Fruit fly (Drosophila melanogaster): ENCODE results near the gene Acp76A.

DNA sequence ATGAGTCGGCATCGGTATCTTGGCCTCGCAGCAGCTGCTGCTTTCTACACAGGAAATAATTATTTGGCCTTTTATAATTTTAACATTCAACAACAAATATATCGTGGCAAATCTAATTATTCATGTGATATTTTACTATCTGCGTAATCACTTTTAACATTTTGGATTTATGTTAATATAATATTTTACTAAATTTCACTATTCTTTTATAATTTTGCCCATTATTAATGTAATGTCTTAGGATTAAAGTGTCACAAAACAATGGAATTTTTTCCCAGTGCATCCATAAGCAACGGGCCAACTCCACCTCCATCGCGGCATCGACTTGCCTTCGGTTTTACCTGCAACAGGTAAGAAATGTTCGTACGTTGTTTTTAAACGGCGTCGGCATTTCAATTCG, 9.3 kb downstream of the Acp76A start:
- TF ChIP-seq Snoo (tag; optimal IDR thresholded peaks at IDR 0.05) (peak; percentile 93), CG12605 (GFP tag; IDR thresholded peaks at IDR 0.05) (peak; percentile 84), CG4496 (GFP tag; IDR thresholded peaks at IDR 0.05) (peak; percentile 85), EcR (GFP tag; optimal IDR thresholded peaks at IDR 0.05) (no peak), Ets98B (GFP tag; IDR thresholded peaks at IDR 0.05) (peak; percentile 82), CG8301 (tag; optimal IDR thresholded peaks at IDR 0.05) (peak; percentile 95), rn (GFP tag; IDR thresholded peaks at IDR 0.05) (peak; percentile 79), Pif1B (GFP tag; optimal IDR thresholded peaks at IDR 0.05) (peak; percentile 91), Pif1A (GFP tag; optimal IDR thresholded peaks at IDR 0.05) (peak; percentile 84), fd96Ca (GFP tag; IDR thresholded peaks at IDR 0.05) (peak; percentile 61; the same call in 1 of the 3 replicates)

Measured in whole organism, pupa.